Worm (Caenorhabditis elegans): ENCODE measurements around the gene R08F11.4.

R08F11.4 gene

ce11 chrV:3774653-3775052, 30.7 kb downstream of the R08F11.4 start:
- TF ChIP-seq him-1 (tag; optimal IDR thresholded peaks at IDR 0.05) (no peak), W03F9.2 (tag; optimal IDR thresholded peaks at IDR 0.05) (no peak), dao-5 (tag; optimal IDR thresholded peaks at IDR 0.05) (no peak)

ce11 chrV:3773618-3774017, 31.7 kb downstream of the R08F11.4 start:
- TF ChIP-seq W03F9.2 (tag; optimal IDR thresholded peaks at IDR 0.05) = no peak
- no peak for TF ChIP-seq dao-5 (tag; optimal IDR thresholded peaks at IDR 0.05)
- TF ChIP-seq him-1 (tag; optimal IDR thresholded peaks at IDR 0.05) = no peak

- no peak for TF ChIP-seq W03F9.2 (tag; optimal IDR thresholded peaks at IDR 0.05)
- TF ChIP-seq dao-5 (tag; optimal IDR thresholded peaks at IDR 0.05) = no peak
- no peak for TF ChIP-seq him-1 (tag; optimal IDR thresholded peaks at IDR 0.05)
Measured at ce11 chrV:3771437-3772256, 33.7 kb downstream of the R08F11.4 start, which contains the start of the genes R08E5.1 and rips-1. Gene R08E5.1, minus strand, starts transcription at chrV:3771518. Gene rips-1, plus strand, starts transcription at chrV:3772021.

- TF ChIP-seq him-1 (tag; optimal IDR thresholded peaks at IDR 0.05) (no peak), dao-5 (tag; optimal IDR thresholded peaks at IDR 0.05) (no peak), W03F9.2 (tag; optimal IDR thresholded peaks at IDR 0.05) (no peak)
Measured at ce11 chrV:3768270-3768669, 37.1 kb downstream of the R08F11.4 start, which contains the start of gene R08E5.4. Gene R08E5.4, plus strand, starts transcription at chrV:3768570.

- TF ChIP-seq dao-5 (tag; optimal IDR thresholded peaks at IDR 0.05) (no peak), him-1 (tag; optimal IDR thresholded peaks at IDR 0.05) (no peak), W03F9.2 (tag; optimal IDR thresholded peaks at IDR 0.05) (no peak)
Measured at ce11 chrV:3766904-3767303, 38.4 kb downstream of the R08F11.4 start, which contains the start of gene Y39H10A.1. Gene Y39H10A.1, plus strand, starts transcription at chrV:3767204.

- no peak for TF ChIP-seq him-1 (tag; optimal IDR thresholded peaks at IDR 0.05)
- TF ChIP-seq W03F9.2 (tag; optimal IDR thresholded peaks at IDR 0.05) = no peak
- no peak for TF ChIP-seq dao-5 (tag; optimal IDR thresholded peaks at IDR 0.05)
Measured at ce11 chrV:3761829-3762228, 43.5 kb downstream of the R08F11.4 start.

- TF ChIP-seq him-1 (tag; optimal IDR thresholded peaks at IDR 0.05) (no peak), dao-5 (tag; optimal IDR thresholded peaks at IDR 0.05) (no peak), W03F9.2 (tag; optimal IDR thresholded peaks at IDR 0.05) (no peak)
Measured at ce11 chrV:3760839-3761238, 44.5 kb downstream of the R08F11.4 start, which contains the start of gene oac-55. Gene oac-55, plus strand, starts transcription at chrV:3761139.

ce11 chrV:3759419-3759915, 45.9 kb downstream of the R08F11.4 start, which contains the start of gene chk-1:
Gene chk-1, minus strand, starts transcription at chrV:3759469.
- TF ChIP-seq dao-5 (tag; optimal IDR thresholded peaks at IDR 0.05) (no peak), him-1 (tag; optimal IDR thresholded peaks at IDR 0.05) (no peak), W03F9.2 (tag; optimal IDR thresholded peaks at IDR 0.05) (no peak)

- TF ChIP-seq W03F9.2 (tag; optimal IDR thresholded peaks at IDR 0.05) = no peak
- TF ChIP-seq dao-5 (tag; optimal IDR thresholded peaks at IDR 0.05) = no peak
- no peak for TF ChIP-seq him-1 (tag; optimal IDR thresholded peaks at IDR 0.05)
Measured at ce11 chrV:3756887-3757286, 48.4 kb downstream of the R08F11.4 start, which contains the start of gene gid-7. Gene gid-7, minus strand, starts transcription at chrV:3757074.

Measured in whole organism, L4/young adult.